Fruit fly (Drosophila melanogaster): ENCODE measurements around the gene TfIIEbeta.

The TfIIEbeta gene

dm6 chr3L:4242428-4242827 lies 44.4 kb upstream of the TfIIEbeta start, which contains the start of gene pav (continued):
- TF ChIP-seq CG7357 (GFP tag; IDR thresholded peaks at IDR 0.05) (no peak), CG14014 (GFP tag; IDR thresholded peaks at IDR 0.05) (peak; percentile 47; the same call in 1 of the 2 replicates), dmrt11E (tag; optimal IDR thresholded peaks at IDR 0.05) (peak; percentile 35), CG2712 (tag; optimal IDR thresholded peaks at IDR 0.05) (peak; percentile 71), danr (GFP tag; IDR thresholded peaks at IDR 0.05) (no peak), Camta (GFP tag; optimal IDR thresholded peaks at IDR 0.05) (no peak), btn (GFP tag; optimal IDR thresholded peaks at IDR 0.05) (no peak), CG11398 (GFP tag; optimal IDR thresholded peaks at IDR 0.05) (no peak), jumu (GFP tag; optimal IDR thresholded peaks at IDR 0.05) (no peak), rib (GFP tag; IDR thresholded peaks at IDR 0.05) (no peak), Gug (GFP tag; IDR thresholded peaks at IDR 0.05) (no peak), fru (optimal IDR thresholded peaks at IDR 0.05) (no peak), Sry-δ (GFP tag; optimal IDR thresholded peaks at IDR 0.05) (no peak), tap (tag; optimal IDR thresholded peaks at IDR 0.05) (no peak), z (GFP tag; IDR thresholded peaks at IDR 0.05) (no peak), cato (GFP tag; optimal IDR thresholded peaks at IDR 0.05; ENCODE audit: borderline replicate concordance) (no peak), trh (GFP tag; optimal IDR thresholded peaks at IDR 0.05) (no peak), GATAe (GFP tag; conservative IDR thresholded peaks at IDR 0.05) (no peak), CG9817 (tag; optimal IDR thresholded peaks at IDR 0.05) (peak; percentile 50), Blimp-1 (GFP tag; optimal IDR thresholded peaks at IDR 0.05) (no peak), CG7745 (tag; optimal IDR thresholded peaks at IDR 0.05) (no peak), CG7786 (GFP tag; optimal IDR thresholded peaks at IDR 0.05) (no peak), Mrtf (GFP tag; IDR thresholded peaks at IDR 0.05) (no peak), exex (tag; optimal IDR thresholded peaks at IDR 0.05) (no peak), CG1233 (GFP tag; optimal IDR thresholded peaks at IDR 0.05) (no peak), sc (optimal IDR thresholded peaks at IDR 0.05) (no peak), sc (GFP tag; optimal IDR thresholded peaks at IDR 0.05) (no peak), HLH3B (GFP tag; IDR thresholded peaks at IDR 0.05) (no peak), shn (GFP tag; optimal IDR thresholded peaks at IDR 0.05) (no peak), CG3726 (GFP tag; IDR thresholded peaks at IDR 0.05) (no peak), lbe (GFP tag; optimal IDR thresholded peaks at IDR 0.05) (no peak), crp (GFP tag; optimal IDR thresholded peaks at IDR 0.05) (peak in 1 of 2 experiments; percentile 0), Bdp1 (GFP tag; optimal IDR thresholded peaks at IDR 0.05) (no peak), Atf3 (GFP tag; optimal IDR thresholded peaks at IDR 0.05) (no peak), CG12659 (GFP tag; optimal IDR thresholded peaks at IDR 0.05) (no peak), CG10462 (GFP tag; optimal IDR thresholded peaks at IDR 0.05) (no peak), luna (GFP tag; optimal IDR thresholded peaks at IDR 0.05) (no peak), Deaf1 (tag; optimal IDR thresholded peaks at IDR 0.05) (no peak), CG15514 (GFP tag; optimal IDR thresholded peaks at IDR 0.05) (peak; percentile 58), CG4404 (GFP tag; IDR thresholded peaks at IDR 0.05) (no peak), cad (GFP tag; optimal IDR thresholded peaks at IDR 0.05) (no peak), Vsx1 (GFP tag; optimal IDR thresholded peaks at IDR 0.05) (no peak), chif (GFP tag; optimal IDR thresholded peaks at IDR 0.05) (no peak), zfh2 (GFP tag; optimal IDR thresholded peaks at IDR 0.05) (no peak), CG13424 (tag; optimal IDR thresholded peaks at IDR 0.05) (peak; percentile 53), vnd (GFP tag; IDR thresholded peaks at IDR 0.05; ENCODE audit: partially characterized antibody) (no peak), CG5180 (GFP tag; optimal IDR thresholded peaks at IDR 0.05) (no peak), Dip3 (GFP tag; optimal IDR thresholded peaks at IDR 0.05) (no peak), CG31388 (GFP tag; optimal IDR thresholded peaks at IDR 0.05) (no peak), CHES-1-like (GFP tag; optimal IDR thresholded peaks at IDR 0.05) (no peak), crc (GFP tag; optimal IDR thresholded peaks at IDR 0.05) (no peak), CG7928 (GFP tag; optimal IDR thresholded peaks at IDR 0.05) (no peak), YL-1 (GFP tag; optimal IDR thresholded peaks at IDR 0.05) (peak; percentile 66)
